Worm (Caenorhabditis elegans): ENCODE results near the gene cash-1.

DNA sequence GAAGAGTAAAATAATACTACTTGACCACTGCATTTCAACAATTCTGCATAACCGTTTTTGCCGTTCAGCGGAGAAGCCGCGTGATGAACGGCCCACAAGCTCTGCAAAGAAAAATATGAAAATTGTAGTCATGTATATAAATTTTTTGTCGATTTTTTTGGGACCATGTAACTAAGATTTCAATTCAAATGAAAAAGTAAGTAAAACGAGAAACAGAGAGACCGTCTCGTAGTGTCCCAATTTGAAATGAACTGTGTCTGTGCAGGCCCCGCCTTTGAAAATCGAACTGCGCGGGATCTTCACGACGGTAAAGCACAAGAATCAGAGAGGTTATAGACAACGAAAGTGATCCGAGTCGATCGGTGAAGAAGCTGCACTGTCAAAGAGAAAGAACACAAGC, 30.0 kb upstream of the cash-1 start, which contains the start of gene crm-1:
- TF ChIP-seq elt-3 (tag; optimal IDR thresholded peaks at IDR 0.05) (no peak), fkh-2 (tag; optimal IDR thresholded peaks at IDR 0.05) (no peak), lin-39 (tag; optimal IDR thresholded peaks at IDR 0.05) (no peak), ceh-16 (tag; optimal IDR thresholded peaks at IDR 0.05) (no peak), unc-62 (GFP tag; optimal IDR thresholded peaks at IDR 0.05) (no peak), nhr-12 (tag; optimal IDR thresholded peaks at IDR 0.05) (no peak), unc-39 (tag; optimal IDR thresholded peaks at IDR 0.05) (no peak), ztf-11 (tag; optimal IDR thresholded peaks at IDR 0.05) (no peak), ceh-28 (tag; optimal IDR thresholded peaks at IDR 0.05) (no peak), ceh-9 (tag; optimal IDR thresholded peaks at IDR 0.05) (no peak), egl-27 (tag; optimal IDR thresholded peaks at IDR 0.05) (no peak), pha-4 (tag; optimal IDR thresholded peaks at IDR 0.05) (no peak), R02D3.7 (tag; optimal IDR thresholded peaks at IDR 0.05) (no peak)

All from whole organism, L3 larva.